Worm (Caenorhabditis elegans) whole organism, L4 larva: Measurements from ENCODE around the gene Y14H12B.1.

Experiments used
- R02D3.7 ChIP-seq: fragments of 150-350 bp; sonication (generic microtip); optimal IDR thresholded peaks from 3 replicates; lab custom pipeline; 2014; ENCODE audit warnings: missing biosample characterization, missing genetic modification characterization
- ces-1 ChIP-seq: fragments of 150-350 bp; sonication (generic microtip); optimal IDR thresholded peaks from 4 replicates; lab custom pipeline; 2014; ENCODE audit warnings: missing biosample characterization, missing genetic modification reagents, missing genetic modification characterization
- egl-27 ChIP-seq: sonication (generic microtip); optimal IDR thresholded peaks from 3 replicates; lab custom pipeline; 2017; ENCODE audit warnings: missing biosample characterization, missing genetic modification reagents, missing genetic modification characterization
- hlh-11 ChIP-seq: fragments of 200-800 bp; sonication (Bioruptor generic); optimal IDR thresholded peaks from 2 replicates; lab custom pipeline; 2018; ENCODE audit warnings: mild to moderate bottlenecking, missing genetic modification characterization, missing compliant biosample characterization
- jun-1 ChIP-seq: fragments of 150-350 bp; optimal IDR thresholded peaks from 2 replicates; lab custom pipeline; 2014; ENCODE audit warnings: missing biosample characterization, missing genetic modification reagents, missing genetic modification characterization
- lsy-2 ChIP-seq, 2 experiments: fragments of 150-350 bp in 1 of 2; sonication (generic microtip) in 1 of 2; optimal IDR thresholded peaks; 2 replicates each; lab custom pipeline; 2014 to 2017; ENCODE audit warnings: missing biosample characterization in 2 of 2, missing genetic modification characterization in 2 of 2
- nhr-111 ChIP-seq: fragments of 200-800 bp; sonication (Bioruptor generic); optimal IDR thresholded peaks from 2 replicates; lab custom pipeline; 2018; ENCODE audit warnings: mild to moderate bottlenecking, missing genetic modification characterization, missing compliant biosample characterization
- pha-4 ChIP-seq, 2 experiments: fragments of 150-350 bp in 1 of 2; fragments of 200-800 bp in 1 of 2; sonication (Bioruptor generic) in 1 of 2; IDR thresholded peaks in 1 of 2; optimal IDR thresholded peaks in 1 of 2; 2 replicates each; pipeline versions ENCODE4 v1.3.6 to Lab custom; 2014 to 2022; ENCODE audit warnings: missing genetic modification characterization in 2 of 2, missing genetic modification reagents in 2 of 2, missing biosample characterization in 1 of 2, missing compliant biosample characterization in 1 of 2
- skn-1 ChIP-seq: fragments of 150-350 bp; optimal IDR thresholded peaks from 2 replicates; lab custom pipeline; 2014; ENCODE audit warnings: missing biosample characterization, missing genetic modification characterization
- snpc-1.2 ChIP-seq: fragments of 200-800 bp; sonication (Bioruptor generic); IDR thresholded peaks from 2 replicates; pipeline ENCODE4 v1.3.6; 2022; ENCODE audit warnings: missing genetic modification reagents, missing genetic modification characterization, missing compliant biosample characterization
- tra-1 ChIP-seq: fragments of 200-800 bp; sonication (Bioruptor generic); IDR thresholded peaks from 2 replicates; pipeline ENCODE4 v1.3.6; 2022; ENCODE audit warnings: missing genetic modification reagents, missing genetic modification characterization, missing compliant biosample characterization
- unc-39 ChIP-seq: sonication (generic microtip); optimal IDR thresholded peaks from 2 replicates; lab custom pipeline; 2017; ENCODE audit warnings: missing biosample characterization, missing genetic modification characterization

DNA sequence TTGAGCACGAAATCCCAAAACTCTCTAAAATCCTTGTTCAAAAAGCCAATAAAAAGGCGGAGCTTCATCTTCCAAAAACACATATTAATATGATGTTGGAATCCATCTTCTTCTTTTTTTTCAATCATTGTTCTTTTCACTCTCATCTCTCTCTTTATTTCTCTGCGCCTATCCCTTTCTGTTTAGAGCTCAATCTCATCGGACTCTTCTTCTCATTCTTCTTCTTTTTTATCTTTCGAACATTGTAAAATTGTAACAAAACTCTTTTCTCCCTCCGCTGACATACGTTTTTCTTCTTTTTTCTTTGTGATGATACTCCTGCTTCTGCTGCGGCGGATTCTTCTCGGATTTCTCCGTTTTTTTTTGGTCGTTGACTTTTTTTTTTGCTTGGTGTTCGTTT lies 22.5 kb downstream of the Y14H12B.1 start:
- TF ChIP-seq skn-1, result no peak
- no peak for TF ChIP-seq jun-1
- no peak for TF ChIP-seq pha-4 (GFP tag; IDR thresholded peaks at IDR 0.05; lab: Robert Waterston, UW)
- no peak for TF ChIP-seq pha-4 (tag; optimal IDR thresholded peaks at IDR 0.05; lab: Kevin White, UChicago)
- peak; percentile 39 for TF ChIP-seq hlh-11 (tag; lab: Kevin White, UChicago)
- TF ChIP-seq unc-39 (tag; lab: Kevin White, UChicago), result no peak
- peak in 1 of 2 experiments; percentile 63 for TF ChIP-seq lsy-2 (tag; optimal IDR thresholded peaks at IDR 0.05; lab: Kevin White, UChicago)
- no peak for TF ChIP-seq ces-1
- TF ChIP-seq egl-27 (tag; lab: Kevin White, UChicago), result no peak
- no peak for TF ChIP-seq R02D3.7 (tag; lab: Kevin White, UChicago)
- no peak for TF ChIP-seq nhr-111
- TF ChIP-seq tra-1 (GFP tag; lab: Robert Waterston, UW), result no peak
- no peak for TF ChIP-seq snpc-1.2
